Worm (Caenorhabditis elegans) whole organism, young adult: ENCODE data around the gene gpx-7.
A peak's percentile ranks its signal among the peaks of the same experiment; 100 is the strongest.

ENCODE experiments used
- C06A6.2 ChIP-seq: fragments of 200-800 bp; sonication (Bioruptor generic); conservative IDR thresholded peaks from 2 replicates; pipeline ENCODE4 v1.3.6; 2022; ENCODE audit warnings: missing genetic modification characterization, missing compliant biosample characterization
- F39B2.1 ChIP-seq: fragments of 200-800 bp; sonication (Bioruptor generic); IDR thresholded peaks from 2 replicates; pipeline ENCODE4 v1.3.6; 2022; ENCODE audit warnings: missing genetic modification reagents, missing genetic modification characterization, missing compliant biosample characterization
- F52B5.7 ChIP-seq: sonication (generic microtip); optimal IDR thresholded peaks from 2 replicates; lab custom pipeline; 2016; ENCODE audit warnings: mild to moderate bottlenecking, missing genetic modification characterization, missing compliant biosample characterization
- K12H6.12 ChIP-seq: fragments of 200-800 bp; sonication (Bioruptor generic); optimal IDR thresholded peaks from 2 replicates; lab custom pipeline; 2018; ENCODE audit warnings: mild to moderate bottlenecking, missing genetic modification characterization, missing compliant biosample characterization
- Y56A3A.18 ChIP-seq: fragments of 200-800 bp; sonication (Bioruptor generic); IDR thresholded peaks from 2 replicates; pipeline ENCODE4 v1.3.6; 2022; ENCODE audit warnings: missing genetic modification reagents, missing genetic modification characterization, missing compliant biosample characterization
- Y79H2A.3 ChIP-seq: fragments of 200-800 bp; sonication (Bioruptor generic); conservative IDR thresholded peaks from 2 replicates; pipeline ENCODE4 v1.3.6; 2022; ENCODE audit warnings: missing genetic modification reagents, missing genetic modification characterization, missing compliant biosample characterization
- Y95B8A.8 ChIP-seq: fragments of 200-800 bp; sonication (Bioruptor generic); IDR thresholded peaks from 2 replicates; pipeline ENCODE4 v1.3.6; 2022; ENCODE audit warnings: missing genetic modification reagents, missing genetic modification characterization, missing compliant biosample characterization
- ZK185.1 ChIP-seq: sonication (generic microtip); optimal IDR thresholded peaks from 2 replicates; lab custom pipeline; 2016; ENCODE audit warnings: mild to moderate bottlenecking, missing genetic modification characterization, missing compliant biosample characterization; ENCODE audit not compliant: poor library complexity, severe bottlenecking
- attf-6 ChIP-seq: fragments of 200-800 bp; sonication (Bioruptor generic); IDR thresholded peaks from 2 replicates; pipeline ENCODE4 v1.3.6; 2022; ENCODE audit warnings: missing genetic modification reagents, missing genetic modification characterization, missing compliant biosample characterization
- ceh-58 ChIP-seq: fragments of 200-800 bp; sonication (Bioruptor generic); IDR thresholded peaks from 2 replicates; pipeline ENCODE4 v1.3.6; 2022; ENCODE audit warnings: missing genetic modification characterization, missing compliant biosample characterization
- ceh-91 ChIP-seq: fragments of 200-800 bp; sonication (Bioruptor generic); IDR thresholded peaks from 2 replicates; pipeline ENCODE4 v1.3.6; 2022; ENCODE audit warnings: missing genetic modification reagents, missing genetic modification characterization, missing compliant biosample characterization
- dpl-1 ChIP-seq: fragments of 150-350 bp; optimal IDR thresholded peaks from 2 replicates; lab custom pipeline; 2014; ENCODE audit warnings: missing biosample characterization, missing genetic modification reagents, missing genetic modification characterization
- efl-1 ChIP-seq: fragments of 150-350 bp; optimal IDR thresholded peaks from 2 replicates; lab custom pipeline; 2014; ENCODE audit warnings: missing biosample characterization, missing genetic modification reagents, missing genetic modification characterization
- egrh-3 ChIP-seq: fragments of 200-800 bp; sonication (Bioruptor generic); IDR thresholded peaks from 2 replicates; pipeline ENCODE4 v1.3.6; 2022; ENCODE audit warnings: missing genetic modification reagents, missing genetic modification characterization, missing compliant biosample characterization
- ekl-4 ChIP-seq: fragments of 200-800 bp; sonication (Bioruptor generic); IDR thresholded peaks from 2 replicates; pipeline ENCODE4 v1.3.6; 2022; ENCODE audit warnings: missing genetic modification reagents, missing genetic modification characterization, missing compliant biosample characterization
- ets-4 ChIP-seq: fragments of 200-800 bp; sonication (Bioruptor generic); optimal IDR thresholded peaks from 2 replicates; lab custom pipeline; 2018; ENCODE audit warnings: mild to moderate bottlenecking, missing genetic modification characterization, missing compliant biosample characterization
- him-1 ChIP-seq: sonication (generic microtip); optimal IDR thresholded peaks from 2 replicates; lab custom pipeline; 2016; ENCODE audit warnings: missing genotype, missing genetic modification reagents, missing genetic modification characterization, missing compliant biosample characterization
- hmg-1.2 ChIP-seq: fragments of 200-800 bp; sonication (Bioruptor generic); IDR thresholded peaks from 2 replicates; pipeline ENCODE4 v1.3.6; 2022; ENCODE audit warnings: missing genetic modification reagents, missing genetic modification characterization, missing compliant biosample characterization
- hrde-1 ChIP-seq: sonication (generic microtip); optimal IDR thresholded peaks from 2 replicates; lab custom pipeline; 2016; ENCODE audit warnings: missing genetic modification characterization, mild to moderate bottlenecking, missing compliant biosample characterization, moderate library complexity, missing genotype, missing genetic modification reagents, borderline replicate concordance
- lag-1 ChIP-seq: fragments of 200-800 bp; sonication (Bioruptor generic); IDR thresholded peaks from 2 replicates; pipeline ENCODE4 v1.3.6; 2022; ENCODE audit warnings: missing genetic modification reagents, missing genetic modification characterization, missing compliant biosample characterization
- let-526 ChIP-seq: fragments of 200-800 bp; sonication (Bioruptor generic); IDR thresholded peaks from 2 replicates; pipeline ENCODE4 v1.3.6; 2022; ENCODE audit warnings: missing genetic modification reagents, missing genetic modification characterization, missing compliant biosample characterization
- lin-26 ChIP-seq: fragments of 200-800 bp; sonication (Bioruptor generic); IDR thresholded peaks from 2 replicates; pipeline ENCODE4 v1.3.6; 2022; ENCODE audit warnings: missing genetic modification reagents, missing genetic modification characterization, missing compliant biosample characterization
- lin-40 ChIP-seq: sonication (generic microtip); optimal IDR thresholded peaks from 2 replicates; lab custom pipeline; 2016; ENCODE audit warnings: missing genetic modification characterization, mild to moderate bottlenecking, missing compliant biosample characterization, missing genotype, missing genetic modification reagents
- lin-54 ChIP-seq: fragments of 200-800 bp; sonication (Bioruptor generic); optimal IDR thresholded peaks from 2 replicates; lab custom pipeline; 2018; ENCODE audit warnings: mild to moderate bottlenecking, missing genetic modification characterization, missing compliant biosample characterization
- madf-3 ChIP-seq: fragments of 200-800 bp; sonication (Bioruptor generic); IDR thresholded peaks from 2 replicates; pipeline ENCODE4 v1.3.6; 2022; ENCODE audit warnings: missing genetic modification reagents, missing genetic modification characterization, missing compliant biosample characterization
- madf-6 ChIP-seq: fragments of 200-800 bp; sonication (Bioruptor generic); IDR thresholded peaks from 2 replicates; pipeline ENCODE4 v1.3.6; 2022; ENCODE audit warnings: missing genetic modification reagents, missing genetic modification characterization, missing compliant biosample characterization
- madf-8 ChIP-seq: fragments of 200-800 bp; sonication (Bioruptor generic); conservative IDR thresholded peaks from 2 replicates; pipeline ENCODE4 v1.3.6; 2022; ENCODE audit warnings: missing genetic modification reagents, missing genetic modification characterization, missing compliant biosample characterization
- nfya-1 ChIP-seq: sonication (generic microtip); optimal IDR thresholded peaks from 2 replicates; lab custom pipeline; 2017; ENCODE audit warnings: antibody characterized with exemption, missing compliant biosample characterization, missing genetic modification characterization, borderline replicate concordance; ENCODE audit not compliant: insufficient read depth
- nhr-179 ChIP-seq: sonication (generic microtip); optimal IDR thresholded peaks from 2 replicates; lab custom pipeline; 2016; ENCODE audit warnings: mild to moderate bottlenecking, missing genetic modification characterization, missing compliant biosample characterization
- nhr-80 ChIP-seq: sonication (generic microtip); optimal IDR thresholded peaks from 2 replicates; lab custom pipeline; 2016; ENCODE audit warnings: missing genetic modification characterization, missing compliant biosample characterization
- rec-8 ChIP-seq, 2 experiments: sonication (generic microtip); optimal IDR thresholded peaks; 2 replicates each; lab custom pipeline; 2016; ENCODE audit warnings: mild to moderate bottlenecking in 2 of 2, missing genetic modification characterization in 2 of 2, missing genetic modification reagents in 2 of 2, missing genotype in 2 of 2, missing biosample characterization in 1 of 2, missing compliant biosample characterization in 1 of 2, moderate library complexity in 1 of 2
- repo-1 ChIP-seq: sonication (generic microtip); optimal IDR thresholded peaks from 2 replicates; lab custom pipeline; 2017; ENCODE audit warnings: mild to moderate bottlenecking, missing genetic modification characterization, missing compliant biosample characterization
- snpc-1.1 ChIP-seq: sonication (generic microtip); optimal IDR thresholded peaks from 2 replicates; lab custom pipeline; 2017; ENCODE audit warnings: missing genetic modification characterization, mild to moderate bottlenecking, missing compliant biosample characterization, antibody characterized with exemption, moderate library complexity, missing genotype, missing genetic modification reagents; ENCODE audit not compliant: insufficient read depth
- snpc-3.4 ChIP-seq: sonication (generic microtip); optimal IDR thresholded peaks from 2 replicates; lab custom pipeline; 2017; ENCODE audit warnings: missing genetic modification characterization, mild to moderate bottlenecking, missing compliant biosample characterization, antibody characterized with exemption, moderate library complexity, missing genotype, missing genetic modification reagents
- snpc-4 ChIP-seq, 5 experiments: fragments of 150-350 bp in 1 of 5; sonication (generic microtip) in 4 of 5; optimal IDR thresholded peaks; 2 replicates each; lab custom pipeline; 2014 to 2018; ENCODE audit warnings: missing genetic modification characterization in 5 of 5, missing biosample characterization in 3 of 5, antibody characterized with exemption in 2 of 5, mild to moderate bottlenecking in 2 of 5, missing compliant biosample characterization in 2 of 5, missing genotype in 2 of 5, moderate library complexity in 2 of 5, missing genetic modification reagents in 1 of 5
- tlf-1 ChIP-seq: fragments of 200-800 bp; sonication (Bioruptor generic); optimal IDR thresholded peaks from 2 replicates; lab custom pipeline; 2018; ENCODE audit warnings: mild to moderate bottlenecking, missing genetic modification characterization, missing compliant biosample characterization
- unc-130 ChIP-seq: sonication (generic microtip); optimal IDR thresholded peaks from 2 replicates; lab custom pipeline; 2016; ENCODE audit warnings: missing genetic modification reagents, missing genetic modification characterization, missing compliant biosample characterization
- unc-62 ChIP-seq: fragments of 150-350 bp; optimal IDR thresholded peaks from 2 replicates; lab custom pipeline; 2014; ENCODE audit warnings: missing biosample characterization, missing genetic modification reagents, missing genetic modification characterization
- zfh-2 ChIP-seq: fragments of 200-800 bp; sonication (Bioruptor generic); conservative IDR thresholded peaks from 2 replicates; pipeline ENCODE4 v1.3.6; 2022; ENCODE audit warnings: missing genetic modification reagents, missing genetic modification characterization, missing compliant biosample characterization
- ztf-18 ChIP-seq: sonication (generic microtip); optimal IDR thresholded peaks from 2 replicates; lab custom pipeline; 2016; ENCODE audit warnings: missing genotype, mild to moderate bottlenecking, missing genetic modification characterization, missing compliant biosample characterization
- ztf-22 ChIP-seq: fragments of 200-800 bp; sonication (Bioruptor generic); optimal IDR thresholded peaks from 2 replicates; lab custom pipeline; 2018; ENCODE audit warnings: mild to moderate bottlenecking, missing genetic modification characterization, moderate library complexity, missing compliant biosample characterization
- ztf-3 ChIP-seq: fragments of 200-800 bp; sonication (Bioruptor generic); optimal IDR thresholded peaks from 2 replicates; lab custom pipeline; 2018; ENCODE audit warnings: mild to moderate bottlenecking, missing genetic modification characterization, missing compliant biosample characterization
- ztf-6 ChIP-seq: fragments of 200-800 bp; sonication (Bioruptor generic); IDR thresholded peaks from 2 replicates; pipeline ENCODE4 v1.3.6; 2022; ENCODE audit warnings: missing genetic modification reagents, missing genetic modification characterization, missing compliant biosample characterization

Gene gpx-7

DNA sequence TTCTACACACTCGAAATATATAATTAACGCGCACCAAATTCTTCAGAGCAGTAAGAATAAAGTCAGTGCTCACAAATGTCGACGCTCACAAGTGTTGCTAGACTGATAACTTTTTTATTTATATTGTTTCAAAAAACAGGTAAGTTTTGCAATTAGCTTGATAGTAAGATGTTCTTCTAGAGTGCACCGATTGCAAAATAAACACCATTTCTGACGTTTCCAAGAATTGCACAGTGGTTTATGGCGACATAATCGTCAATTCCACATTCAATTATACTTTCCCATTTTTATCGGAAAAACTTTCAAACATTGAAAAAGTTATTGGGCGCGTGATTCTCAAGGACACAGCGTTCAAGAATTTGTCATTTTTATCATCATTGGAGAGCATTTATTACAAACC lies 790 bp upstream of the gpx-7 start:
- TF ChIP-seq nhr-179 (tag; lab: Kevin White, UChicago) (no peak), nhr-80 (tag; lab: Kevin White, UChicago) (peak; percentile 15)

DNA sequence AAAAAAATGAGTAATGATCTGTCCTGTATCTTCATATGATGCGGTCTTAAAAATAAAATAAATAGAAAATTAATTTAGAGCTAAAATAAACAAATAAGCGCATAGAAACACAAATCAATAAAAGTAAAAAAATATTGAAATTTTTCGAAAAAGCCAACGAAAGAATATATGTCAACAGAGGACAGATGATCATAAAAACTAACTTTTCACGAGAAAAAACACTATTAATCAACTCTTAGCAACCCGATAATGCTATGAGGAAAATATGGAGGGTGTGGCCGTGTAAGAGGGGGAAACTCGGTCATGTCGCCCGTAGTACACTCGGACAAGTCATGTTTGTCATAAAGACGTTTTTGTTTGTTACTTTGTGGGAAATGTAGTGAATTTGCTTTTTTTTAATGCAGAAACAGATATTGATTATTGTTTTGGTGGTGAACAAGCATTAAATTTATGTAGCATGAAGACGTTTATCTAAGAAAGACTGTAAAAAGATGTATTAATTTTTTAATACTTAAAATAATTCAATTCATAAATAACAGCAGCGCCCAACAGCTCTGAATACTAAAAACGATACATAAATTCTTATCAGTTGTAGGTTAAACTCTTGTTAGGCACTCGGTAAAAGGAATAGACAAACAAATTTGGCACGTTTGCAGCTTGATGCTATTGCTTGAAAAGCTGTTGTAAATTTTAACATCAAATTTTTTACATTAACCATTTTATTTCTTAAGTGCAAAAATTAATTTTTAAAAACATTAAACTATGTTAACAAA lies 1.1 kb downstream of the gpx-7 start, which contains the start of gene adm-4:
TSS of gene adm-4 (minus strand) at position 51 of the 773 bp plus-strand sequence.
- no peak for TF ChIP-seq ets-4 (GFP tag; lab: Kevin White, UChicago)
- no peak for TF ChIP-seq ztf-6 (GFP tag; lab: Robert Waterston, UW)
- no peak for TF ChIP-seq ztf-3 (GFP tag; lab: Kevin White, UChicago)
- TF ChIP-seq Y95B8A.8 (GFP tag; lab: Robert Waterston, UW), result no peak
- TF ChIP-seq Y79H2A.3 (GFP tag; lab: Robert Waterston, UW), result no peak
- TF ChIP-seq ZK185.1 (tag; lab: Kevin White, UChicago), result peak; percentile 71
- TF ChIP-seq madf-6, result no peak
- TF ChIP-seq let-526 (GFP tag; lab: Robert Waterston, UW), result no peak
- TF ChIP-seq Y56A3A.18 (GFP tag; lab: Robert Waterston, UW), result no peak
- no peak for TF ChIP-seq nfya-1
- TF ChIP-seq hrde-1 (tag; lab: Kevin White, UChicago), result no peak
- peak; percentile 27 for TF ChIP-seq unc-130
- no peak for TF ChIP-seq him-1 (tag; lab: Kevin White, UChicago)
- no peak for TF ChIP-seq C06A6.2 (GFP tag; lab: Robert Waterston, UW)
- no peak for TF ChIP-seq F52B5.7
- peak; percentile 37 for TF ChIP-seq K12H6.12 (tag; lab: Kevin White, UChicago)
- no peak for TF ChIP-seq attf-6
- TF ChIP-seq efl-1 (GFP tag; lab: Kevin White, UChicago), result no peak
- TF ChIP-seq lin-40 (tag; lab: Kevin White, UChicago), result peak; percentile 15

DNA sequence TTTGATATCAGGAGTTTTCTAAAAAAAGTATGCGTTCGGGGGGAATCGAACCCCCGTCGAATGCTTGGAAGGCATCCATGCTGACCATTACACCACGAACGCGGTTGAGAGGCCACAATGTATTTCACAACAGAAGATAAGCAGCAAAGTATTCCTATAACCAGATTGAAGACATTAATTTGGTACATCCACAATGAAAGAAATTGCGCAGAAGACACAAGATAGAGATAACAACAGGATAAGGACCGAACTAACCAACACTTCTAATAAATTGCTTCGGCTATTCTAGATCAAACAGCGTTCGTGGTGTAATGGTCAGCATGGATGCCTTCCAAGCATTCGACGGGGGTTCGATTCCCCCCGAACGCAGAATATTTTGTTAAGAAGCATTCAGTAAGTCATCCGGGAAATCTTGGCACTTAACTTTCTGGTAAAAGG lies 5.3 kb downstream of the gpx-7 start:
- TF ChIP-seq tlf-1 (GFP tag; lab: Kevin White, UChicago), result peak; percentile 46
- no peak for TF ChIP-seq ets-4 (GFP tag; lab: Kevin White, UChicago)
- TF ChIP-seq dpl-1, result no peak
- TF ChIP-seq madf-8 (GFP tag; lab: Robert Waterston, UW), result no peak
- TF ChIP-seq lin-54 (GFP tag; lab: Kevin White, UChicago), result peak; percentile 25
- peak; percentile 25; the same call in 1 of the 2 replicates for TF ChIP-seq egrh-3
- TF ChIP-seq zfh-2 (GFP tag; lab: Robert Waterston, UW), result no peak
- peak; percentile 2 for TF ChIP-seq snpc-1.1 (tag; lab: Kevin White, UChicago)
- peak; percentile 5 for TF ChIP-seq ztf-22 (GFP tag; lab: Kevin White, UChicago)
- TF ChIP-seq snpc-4 (GFP tag; optimal IDR thresholded peaks at IDR 0.05; lab: Kevin White, UChicago), result peak; percentile 67
- TF ChIP-seq snpc-4 (tag; optimal IDR thresholded peaks at IDR 0.05; lab: Kevin White, UChicago), result peak in 3 of 4 experiments; percentile 14 to 65 (median 53)
- TF ChIP-seq hmg-1.2 (GFP tag; lab: Robert Waterston, UW), result peak; percentile 72
- no peak for TF ChIP-seq F39B2.1 (GFP tag; lab: Robert Waterston, UW)
- TF ChIP-seq ekl-4 (GFP tag; lab: Robert Waterston, UW), result peak; percentile 63; the same call in 1 of the 2 replicates
- no peak for TF ChIP-seq unc-62
- peak; percentile 62 for TF ChIP-seq ztf-18
- TF ChIP-seq ceh-91 (GFP tag; lab: Robert Waterston, UW), result no peak
- no peak for TF ChIP-seq Y95B8A.8 (GFP tag; lab: Robert Waterston, UW)
- no peak for TF ChIP-seq madf-3
- TF ChIP-seq lin-26, result peak; percentile 84
- TF ChIP-seq ceh-58 (GFP tag; lab: Robert Waterston, UW), result no peak
- TF ChIP-seq lag-1 (GFP tag; lab: Robert Waterston, UW), result no peak
- TF ChIP-seq snpc-3.4 (tag; lab: Kevin White, UChicago), result peak; percentile 74
- peak; percentile 4 to 70 for TF ChIP-seq rec-8 (tag; optimal IDR thresholded peaks at IDR 0.05; lab: Kevin White, UChicago)
- TF ChIP-seq repo-1, result peak; percentile 70
